Fruit fly (Drosophila melanogaster) whole organism, adult: Measurements from ENCODE around the gene Lrch.
A peak's percentile ranks its signal among the peaks of the same experiment; 100 is the strongest.

ENCODE experiments used
- CG11617 ChIP-seq: fragments of 200-800 bp; sonication (Bioruptor generic); optimal IDR thresholded peaks from 2 replicates; lab custom pipeline; 2017; ENCODE audit warnings: mild to moderate bottlenecking, missing biosample characterization, missing genetic modification reagents, missing genetic modification characterization
- CG12768 ChIP-seq: fragments of 200-800 bp; sonication (Bioruptor generic); optimal IDR thresholded peaks from 2 replicates; lab custom pipeline; 2017; ENCODE audit warnings: missing biosample characterization, missing genetic modification characterization, mild to moderate bottlenecking, moderate library complexity, missing genetic modification reagents
- CG14711 ChIP-seq: fragments of 200-800 bp; sonication (Bioruptor generic); optimal IDR thresholded peaks from 2 replicates; lab custom pipeline; 2018; ENCODE audit warnings: missing biosample characterization, mild to moderate bottlenecking, missing genetic modification characterization, moderate library complexity
- CG1620 ChIP-seq: fragments of 200-800 bp; sonication (Bioruptor generic); optimal IDR thresholded peaks from 2 replicates; lab custom pipeline; 2016; ENCODE audit warnings: missing biosample characterization, missing genetic modification characterization
- CG33017 ChIP-seq: fragments of 200-800 bp; sonication (Bioruptor generic); optimal IDR thresholded peaks from 2 replicates; lab custom pipeline; 2018; ENCODE audit warnings: missing biosample characterization, mild to moderate bottlenecking, missing genetic modification characterization, moderate library complexity
- CG5204 ChIP-seq: fragments of 200-800 bp; sonication (Bioruptor generic); optimal IDR thresholded peaks from 2 replicates; lab custom pipeline; 2016; ENCODE audit warnings: missing biosample characterization, missing genetic modification characterization
- CG7045 ChIP-seq: fragments of 200-800 bp; sonication (Bioruptor generic); optimal IDR thresholded peaks from 2 replicates; lab custom pipeline; 2017; ENCODE audit warnings: missing biosample characterization, mild to moderate bottlenecking, missing genetic modification characterization
- CG7101 ChIP-seq: fragments of 200-800 bp; sonication (Bioruptor generic); optimal IDR thresholded peaks from 2 replicates; lab custom pipeline; 2018; ENCODE audit warnings: missing biosample characterization, mild to moderate bottlenecking, missing genetic modification characterization, moderate library complexity
- Clk ChIP-seq: fragments of 200-800 bp; sonication (Bioruptor generic); optimal IDR thresholded peaks from 2 replicates; lab custom pipeline; 2017; ENCODE audit warnings: missing biosample characterization, missing genetic modification characterization
- Crg-1 ChIP-seq: fragments of 200-800 bp; sonication (Bioruptor generic); optimal IDR thresholded peaks from 2 replicates; lab custom pipeline; 2016; ENCODE audit warnings: missing biosample characterization, missing genetic modification characterization
- Hr96 ChIP-seq: fragments of 200-800 bp; sonication (Bioruptor generic); optimal IDR thresholded peaks from 2 replicates; lab custom pipeline; 2016; ENCODE audit warnings: missing biosample characterization, missing genetic modification characterization
- Mnt ChIP-seq: fragments of 200-800 bp; sonication (Bioruptor generic); optimal IDR thresholded peaks from 2 replicates; lab custom pipeline; 2016; ENCODE audit warnings: missing biosample characterization, mild to moderate bottlenecking, missing genetic modification characterization
- bab1 ChIP-seq: fragments of 200-800 bp; sonication (Bioruptor generic); optimal IDR thresholded peaks from 3 replicates; lab custom pipeline; 2019; ENCODE audit warnings: missing biosample characterization, mild to moderate bottlenecking, missing genetic modification characterization, moderate library complexity
- cic ChIP-seq: fragments of 200-800 bp; sonication (Bioruptor generic); optimal IDR thresholded peaks from 2 replicates; lab custom pipeline; 2017; ENCODE audit warnings: missing biosample characterization, mild to moderate bottlenecking, missing genetic modification characterization, moderate library complexity
- cnc ChIP-seq, 2 experiments: fragments of >200 bp; optimal IDR thresholded peaks; 2 replicates each; lab custom pipeline; 2017
- kay ChIP-seq: fragments of 200-800 bp; sonication (Bioruptor generic); peaks from one replicate; lab custom pipeline; 2016; ENCODE audit warnings: missing biosample characterization, missing genetic modification characterization, borderline replicate concordance
- ovo ChIP-seq: fragments of 200-800 bp; sonication (Bioruptor generic); optimal IDR thresholded peaks from 2 replicates; lab custom pipeline; 2016; ENCODE audit warnings: missing biosample characterization, missing genetic modification characterization
- pad ChIP-seq: fragments of 200-800 bp; sonication (Bioruptor generic); optimal IDR thresholded peaks from 3 replicates; lab custom pipeline; 2017; ENCODE audit warnings: missing biosample characterization, missing genetic modification characterization, mild to moderate bottlenecking, moderate library complexity, missing genetic modification reagents
- tj ChIP-seq: fragments of 200-800 bp; sonication (Bioruptor generic); optimal IDR thresholded peaks from 3 replicates; lab custom pipeline; 2017; ENCODE audit warnings: missing biosample characterization, mild to moderate bottlenecking, missing genetic modification characterization, moderate library complexity
- toe ChIP-seq: fragments of 200-800 bp; sonication (Bioruptor generic); optimal IDR thresholded peaks from 2 replicates; lab custom pipeline; 2016; ENCODE audit warnings: missing biosample characterization, missing genetic modification characterization

Lrch gene

dm6 chr2L:17420419-17420818, 36.5 kb upstream of the Lrch start:
- TF ChIP-seq CG1620 (GFP tag; lab: Kevin White, UChicago) (no peak), kay (peak; percentile 55), bab1 (GFP tag; lab: Kevin White, UChicago) (no peak), cnc (optimal IDR thresholded peaks at IDR 0.05; lab: Kevin White, UChicago) (no peak), Clk (GFP tag; lab: Kevin White, UChicago) (no peak)

dm6 chr2L:17412533-17412932, 28.6 kb upstream of the Lrch start, which contains the start of gene Rsph9:
Rsph9 (minus strand) TSS chr2L:17412633.
- TF ChIP-seq bab1 (GFP tag; lab: Kevin White, UChicago) (no peak), Clk (GFP tag; lab: Kevin White, UChicago) (no peak), cnc (optimal IDR thresholded peaks at IDR 0.05; lab: Kevin White, UChicago) (no peak), ovo (GFP tag; lab: Kevin White, UChicago) (no peak)

DNA sequence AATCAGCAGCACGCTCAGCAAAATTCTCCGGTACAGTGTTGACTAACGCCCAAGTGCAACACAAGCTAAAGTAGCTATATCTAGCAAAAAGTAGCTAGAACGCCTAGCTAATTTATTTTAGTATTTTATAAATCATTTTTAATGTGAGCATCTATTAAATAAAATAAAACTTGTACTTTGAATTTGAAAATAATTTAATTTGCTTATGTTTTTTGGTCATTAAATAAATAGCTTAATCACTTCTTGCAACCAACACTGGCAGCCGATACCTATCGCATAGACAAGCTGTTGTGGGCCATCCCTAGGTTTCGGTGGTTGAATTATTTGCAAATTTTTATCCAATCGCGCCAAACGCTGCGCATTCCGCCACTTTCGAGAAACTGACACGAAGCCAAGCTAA, 26.4 kb upstream of the Lrch start, which contains the start of the genes Polr2J and CG15141:
Gene Polr2J, minus strand, starts transcription at position 49 of the 400 bp plus-strand sequence.
Gene CG15141, plus strand, starts transcription at position 284 of the 400 bp plus-strand sequence.
- peak; percentile 78 for TF ChIP-seq CG11617
- TF ChIP-seq CG7101 (tag; lab: Kevin White, UChicago): peak; percentile 85
- TF ChIP-seq CG7045 (GFP tag; lab: Kevin White, UChicago): peak; percentile 79
- peak; percentile 77 for TF ChIP-seq CG1620 (GFP tag; lab: Kevin White, UChicago)
- TF ChIP-seq kay: no peak
- TF ChIP-seq Crg-1: peak; percentile 61
- TF ChIP-seq cnc (optimal IDR thresholded peaks at IDR 0.05; lab: Kevin White, UChicago): no peak
- TF ChIP-seq CG5204 (GFP tag; lab: Kevin White, UChicago): no peak
- peak; percentile 77 for TF ChIP-seq CG14711
- TF ChIP-seq CG33017 (tag; lab: Kevin White, UChicago): peak; percentile 73
- TF ChIP-seq ovo (GFP tag; lab: Kevin White, UChicago): peak; percentile 74
- peak; percentile 33 for TF ChIP-seq cic (GFP tag; lab: Kevin White, UChicago)
- TF ChIP-seq bab1 (GFP tag; lab: Kevin White, UChicago): peak; percentile 67
- peak; percentile 65 for TF ChIP-seq pad (GFP tag; lab: Kevin White, UChicago)
- TF ChIP-seq toe (GFP tag; lab: Kevin White, UChicago): peak; percentile 78
- TF ChIP-seq Hr96 (GFP tag; lab: Kevin White, UChicago): peak; percentile 73
- TF ChIP-seq tj: peak; percentile 92
- TF ChIP-seq Mnt (GFP tag; lab: Kevin White, UChicago): peak; percentile 78
- TF ChIP-seq CG12768: peak; percentile 73
- peak; percentile 74 for TF ChIP-seq Clk (GFP tag; lab: Kevin White, UChicago)

dm6 chr2L:17402493-17402892, 18.6 kb upstream of the Lrch start:
- TF ChIP-seq cic (GFP tag; lab: Kevin White, UChicago) (no peak), toe (GFP tag; lab: Kevin White, UChicago) (no peak), CG11617 (no peak), CG14711 (no peak), Hr96 (GFP tag; lab: Kevin White, UChicago) (no peak)

DNA sequence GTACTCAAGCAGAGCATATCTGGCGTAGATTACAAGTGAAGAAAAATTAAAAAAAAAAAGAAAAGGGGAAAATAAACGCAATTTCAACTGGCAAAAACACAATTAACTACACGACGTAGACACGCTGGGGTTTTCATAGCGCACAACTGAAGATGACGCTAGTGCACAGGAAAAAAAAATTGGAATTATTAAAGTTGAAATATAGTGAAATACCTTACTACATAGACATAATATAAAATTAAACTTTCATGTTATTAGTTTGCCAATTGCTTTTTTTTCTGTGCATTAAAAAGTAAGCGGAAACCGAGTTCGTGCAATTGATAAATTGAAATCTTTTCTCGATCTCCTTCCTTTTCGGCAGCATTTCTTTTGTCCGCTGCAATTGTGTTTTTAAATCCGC, 13.5 kb upstream of the Lrch start:
- peak; percentile 37 for TF ChIP-seq kay
- TF ChIP-seq tj: no peak

- TF ChIP-seq bab1 (GFP tag; lab: Kevin White, UChicago) (no peak), cic (GFP tag; lab: Kevin White, UChicago) (no peak), CG5204 (GFP tag; lab: Kevin White, UChicago) (no peak), Hr96 (GFP tag; lab: Kevin White, UChicago) (no peak)
Measured at dm6 chr2L:17394939-17395338, 11.0 kb upstream of the Lrch start.

- TF ChIP-seq CG7045 (GFP tag; lab: Kevin White, UChicago): no peak
Measured at dm6 chr2L:17390782-17391181, 6.9 kb upstream of the Lrch start.

DNA sequence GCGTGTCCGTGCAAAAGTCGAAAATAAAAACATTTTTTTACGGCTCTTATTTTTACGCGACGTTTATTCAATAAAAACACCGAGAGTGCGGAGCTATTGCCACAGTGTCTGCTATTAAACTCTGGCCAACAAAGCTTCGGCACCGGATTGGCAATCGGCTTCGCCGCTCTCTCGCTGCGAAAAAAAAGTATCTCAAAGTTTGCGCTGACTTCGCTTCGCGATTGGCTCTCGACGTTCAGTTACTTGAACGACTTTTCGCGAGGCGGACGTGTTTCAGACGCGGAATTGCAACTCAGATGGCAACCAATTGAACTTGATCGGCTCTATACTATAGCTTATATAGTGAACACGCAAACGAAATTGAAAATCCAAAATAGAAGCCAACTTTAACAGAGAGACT, 5.2 kb upstream of the Lrch start:
- TF ChIP-seq CG14711 (no peak), tj (peak; percentile 24), CG7045 (GFP tag; lab: Kevin White, UChicago) (peak; percentile 36), cic (GFP tag; lab: Kevin White, UChicago) (peak; percentile 76), Clk (GFP tag; lab: Kevin White, UChicago) (no peak), CG12768 (peak; percentile 69), kay (no peak), Crg-1 (no peak), bab1 (GFP tag; lab: Kevin White, UChicago) (peak; percentile 53), CG33017 (tag; lab: Kevin White, UChicago) (peak; percentile 44), CG7101 (tag; lab: Kevin White, UChicago) (peak; percentile 27), Mnt (GFP tag; lab: Kevin White, UChicago) (peak; percentile 53)
